Fruit fly (Drosophila melanogaster) Kc167 (cell line): Measurements from ENCODE around the gene Tbc1d22.

Experiments used
- Myc ChIP-seq: fragments of >200 bp; optimal IDR thresholded peaks from 2 replicates; lab custom pipeline; 2017; ENCODE audit warnings: missing external identifiers
- Sin3A ChIP-seq: fragments of >200 bp; optimal IDR thresholded peaks from 2 replicates; lab custom pipeline; 2018; ENCODE audit warnings: missing external identifiers
- h ChIP-seq: fragments of >200 bp; optimal IDR thresholded peaks from 3 replicates; lab custom pipeline; 2018; ENCODE audit warnings: missing external identifiers
- insv ChIP-seq: fragments of >200 bp; optimal IDR thresholded peaks from 3 replicates; lab custom pipeline; 2018; ENCODE audit warnings: missing external identifiers
- psq ChIP-seq: fragments of >200 bp; optimal IDR thresholded peaks from 2 replicates; lab custom pipeline; 2017; ENCODE audit warnings: missing external identifiers
- ttk ChIP-seq: sonication (Bioruptor generic); optimal IDR thresholded peaks from 2 replicates; lab custom pipeline; 2017; ENCODE audit warnings: missing external identifiers

DNA sequence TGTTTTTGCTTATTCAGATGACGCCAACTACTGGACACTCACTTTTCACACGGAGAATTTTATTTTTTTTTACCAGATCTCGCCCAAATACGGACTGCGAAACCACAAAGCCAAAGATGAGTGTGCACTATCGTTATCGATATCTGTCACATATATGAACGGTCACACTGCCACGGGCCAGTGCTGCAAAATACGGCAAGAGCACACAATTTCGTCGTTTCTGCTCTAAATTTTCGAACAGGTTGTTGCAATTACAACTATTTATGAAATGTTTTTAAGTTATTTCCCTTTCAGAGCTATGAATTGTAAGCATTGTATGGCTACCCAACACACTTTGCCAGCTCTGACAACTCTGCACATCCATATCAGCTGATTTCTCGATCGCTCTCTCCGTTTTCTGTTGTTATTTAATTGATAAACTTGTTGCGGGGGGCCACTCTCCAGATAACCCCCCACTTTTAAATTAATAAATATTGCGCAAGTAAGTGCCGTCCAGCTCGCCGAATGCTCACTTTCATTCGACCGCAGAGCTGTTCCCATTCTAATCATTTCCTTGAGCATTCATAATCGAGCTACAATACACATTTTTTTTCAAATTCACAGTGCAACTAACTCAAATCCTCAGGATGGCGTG lies 25.5 kb downstream of the Tbc1d22 start, which contains the start of the genes slmb and CG5793:
- no peak for TF ChIP-seq Sin3A (lab: Kevin White, UChicago)
- TF ChIP-seq insv (lab: Kevin White, UChicago): no peak
- TF ChIP-seq h (lab: Kevin White, UChicago): no peak
- TF ChIP-seq psq: no peak
- TF ChIP-seq ttk: no peak
- no peak for TF ChIP-seq Myc (lab: Kevin White, UChicago)
